Worm (Caenorhabditis elegans): ENCODE data around the gene twk-28.

The twk-28 gene

DNA sequence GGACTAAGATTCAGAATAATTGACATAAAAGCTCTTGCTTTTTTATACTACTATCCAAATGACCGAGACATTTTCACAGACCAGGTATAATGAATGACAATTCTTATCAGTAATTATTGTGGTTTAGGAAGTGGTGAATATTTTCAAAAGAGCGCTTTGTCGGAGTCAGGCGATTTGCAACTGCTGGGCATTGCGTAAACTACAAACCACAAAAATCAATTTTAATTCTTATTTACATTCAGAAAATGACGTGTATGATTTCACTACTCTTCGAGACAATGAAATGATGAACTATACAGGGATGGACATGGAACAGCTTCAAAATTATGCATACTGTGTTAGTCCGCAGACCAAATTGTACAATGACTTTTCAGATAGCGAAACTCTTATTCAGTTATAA is 5.3 kb upstream of the twk-28 start:
- TF ChIP-seq rec-8 (tag; optimal IDR thresholded peaks at IDR 0.05) (no peak), nfya-2 (GFP tag; IDR thresholded peaks at IDR 0.05) (no peak), fkh-3 (tag; optimal IDR thresholded peaks at IDR 0.05) (no peak), nhr-80 (tag; optimal IDR thresholded peaks at IDR 0.05) (peak; percentile 65), zfh-2 (GFP tag; conservative IDR thresholded peaks at IDR 0.05) (no peak), dpl-1 (GFP tag; optimal IDR thresholded peaks at IDR 0.05) (no peak)

DNA sequence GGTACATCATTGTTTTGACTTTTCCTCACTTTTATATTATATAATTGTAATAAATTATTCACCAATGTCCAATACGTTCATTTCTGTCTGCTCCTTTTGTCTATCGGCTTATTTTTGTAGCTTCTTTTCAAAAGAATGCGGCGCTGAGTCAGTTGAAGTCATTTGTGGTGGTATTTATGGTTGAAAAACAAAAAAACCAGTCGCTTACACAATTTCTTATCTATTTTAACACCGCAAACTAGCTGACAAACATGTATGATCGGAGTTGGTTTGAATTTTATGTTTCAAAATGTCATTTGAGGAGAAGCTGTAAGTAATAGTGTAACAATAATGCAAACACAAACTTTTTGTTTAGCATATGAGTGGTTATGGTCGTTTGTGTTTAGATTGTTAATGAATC is 4.8 kb upstream of the twk-28 start, which contains the start of gene ets-10:
Gene ets-10 (plus strand): TSS at position 201 of the 400 bp plus-strand sequence.
- TF ChIP-seq ZK185.1 (tag; optimal IDR thresholded peaks at IDR 0.05; ENCODE audit: poor library complexity, severe bottlenecking) (no peak), ztf-18 (tag; optimal IDR thresholded peaks at IDR 0.05) (no peak), ceh-58 (GFP tag; IDR thresholded peaks at IDR 0.05) (no peak), B0035.1 (tag; optimal IDR thresholded peaks at IDR 0.05) (no peak), snpc-4 (GFP tag; optimal IDR thresholded peaks at IDR 0.05) (no peak), snpc-4 (tag; optimal IDR thresholded peaks at IDR 0.05) (no peak), ets-4 (GFP tag; optimal IDR thresholded peaks at IDR 0.05) (no peak), athp-1 (tag; optimal IDR thresholded peaks at IDR 0.05) (no peak), F39B2.1 (GFP tag; IDR thresholded peaks at IDR 0.05) (no peak), dox-1 (GFP tag; IDR thresholded peaks at IDR 0.05) (no peak), bed-1 (GFP tag; IDR thresholded peaks at IDR 0.05) (no peak)

DNA sequence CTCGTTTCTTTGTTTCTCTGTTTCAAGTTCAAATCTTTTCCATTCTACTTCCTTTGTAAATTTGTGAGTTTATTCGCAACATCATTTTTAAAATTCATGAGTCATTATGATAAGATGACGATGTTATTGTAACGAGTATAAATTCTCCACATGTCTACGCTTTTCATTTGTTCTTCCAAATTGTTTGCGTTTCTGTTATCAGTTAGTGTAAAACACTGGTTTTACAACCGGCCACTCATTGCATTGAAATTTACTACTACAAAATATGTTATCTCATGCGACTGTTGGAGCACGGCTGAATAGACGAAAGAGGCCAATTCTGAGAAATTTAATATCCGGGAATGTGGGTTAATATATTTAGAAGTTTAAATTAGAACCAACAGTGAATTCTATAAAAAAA is 3.2 kb upstream of the twk-28 start, which contains the start of gene C52B9.19:
Gene C52B9.19 (plus strand): TSS at position 176 of the 400 bp plus-strand sequence.
- TF ChIP-seq somi-1 (GFP tag; optimal IDR thresholded peaks at IDR 0.05) (no peak), sdz-38 (tag; optimal IDR thresholded peaks at IDR 0.05) (no peak), Y53G8AR.9 (GFP tag; conservative IDR thresholded peaks at IDR 0.05) (no peak), ztf-6 (GFP tag; IDR thresholded peaks at IDR 0.05) (no peak), nhr-90 (tag; optimal IDR thresholded peaks at IDR 0.05) (no peak), atf-7 (tag; optimal IDR thresholded peaks at IDR 0.05) (no peak), K11D2.4 (GFP tag; IDR thresholded peaks at IDR 0.05) (no peak), madf-3 (GFP tag; IDR thresholded peaks at IDR 0.05) (no peak), hsf-1 (GFP tag; IDR thresholded peaks at IDR 0.05) (no peak), rec-8 (tag; optimal IDR thresholded peaks at IDR 0.05) (no peak), ztf-22 (GFP tag; optimal IDR thresholded peaks at IDR 0.05) (no peak), mcd-1 (GFP tag; IDR thresholded peaks at IDR 0.05) (no peak), dpff-1 (tag; optimal IDR thresholded peaks at IDR 0.05) (no peak), ceh-100 (GFP tag; IDR thresholded peaks at IDR 0.05) (no peak), hlh-12 (tag; optimal IDR thresholded peaks at IDR 0.05) (no peak), lag-1 (GFP tag; IDR thresholded peaks at IDR 0.05) (no peak), ceh-40 (GFP tag; IDR thresholded peaks at IDR 0.05) (no peak), F52B5.7 (tag; optimal IDR thresholded peaks at IDR 0.05) (no peak), nhr-179 (tag; optimal IDR thresholded peaks at IDR 0.05) (no peak)

DNA sequence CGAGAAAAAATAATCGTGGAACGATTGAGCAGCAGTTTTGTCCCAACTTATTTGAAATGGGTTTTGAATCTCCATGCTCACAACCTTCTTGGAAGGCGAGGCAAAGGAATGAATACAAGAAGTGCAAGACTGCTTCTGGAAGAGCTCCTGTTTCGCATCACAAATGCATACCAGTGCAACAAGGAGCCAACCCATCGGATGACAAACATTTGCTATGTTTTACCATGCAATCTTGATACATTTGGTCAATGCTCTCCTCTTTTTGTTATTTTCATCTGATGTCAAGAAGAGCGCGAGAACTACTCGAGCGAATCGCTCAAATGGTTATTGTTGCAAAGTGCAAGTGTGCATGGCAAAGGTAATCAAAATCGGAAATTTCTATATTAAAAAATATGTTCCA is 5.0 kb downstream of the twk-28 start, which contains the start of gene mec-18:
Gene mec-18 (minus strand): TSS at position 101 of the 400 bp plus-strand sequence.
- no peak for TF ChIP-seq Y56A3A.18 (GFP tag; IDR thresholded peaks at IDR 0.05)
- TF ChIP-seq D2030.7 (GFP tag; IDR thresholded peaks at IDR 0.05): no peak
- TF ChIP-seq lin-35 (GFP tag; optimal IDR thresholded peaks at IDR 0.05): no peak
- TF ChIP-seq pbrm-1 (GFP tag; IDR thresholded peaks at IDR 0.05): no peak
- TF ChIP-seq gei-17 (GFP tag; optimal IDR thresholded peaks at IDR 0.05): no peak
- no peak for TF ChIP-seq Y95B8A.8 (GFP tag; IDR thresholded peaks at IDR 0.05)
- no peak for TF ChIP-seq zfh-2 (GFP tag; conservative IDR thresholded peaks at IDR 0.05)
- TF ChIP-seq madf-3 (GFP tag; IDR thresholded peaks at IDR 0.05): no peak
- TF ChIP-seq nfya-1 (tag; optimal IDR thresholded peaks at IDR 0.05; ENCODE audit: borderline replicate concordance, insufficient read depth): no peak
- TF ChIP-seq rec-8 (tag; optimal IDR thresholded peaks at IDR 0.05): no peak
- no peak for TF ChIP-seq Y53F4B.3 (GFP tag; IDR thresholded peaks at IDR 0.05)
- no peak for TF ChIP-seq efl-1 (GFP tag; optimal IDR thresholded peaks at IDR 0.05)
- TF ChIP-seq hlh-12 (tag; optimal IDR thresholded peaks at IDR 0.05): no peak
